Worm (Caenorhabditis elegans) whole organism, early embryonic: ENCODE measurements around the gene C46H3.2.

Experiments
- B0310.2 ChIP-seq: sonication (generic microtip); optimal IDR thresholded peaks from 2 replicates; lab custom pipeline; 2016; ENCODE audit warnings: mild to moderate bottlenecking, missing genetic modification characterization, missing compliant biosample characterization
- F13C5.2 ChIP-seq: sonication (generic microtip); optimal IDR thresholded peaks from 2 replicates; lab custom pipeline; 2017; ENCODE audit warnings: mild to moderate bottlenecking, missing genetic modification characterization, inconsistent platforms, missing compliant biosample characterization
- aly-1 ChIP-seq: sonication (generic microtip); optimal IDR thresholded peaks from 2 replicates; lab custom pipeline; 2016; ENCODE audit warnings: missing genetic modification characterization, missing compliant biosample characterization
- ama-1 ChIP-seq: fragments of 150-350 bp; optimal IDR thresholded peaks from 2 replicates; lab custom pipeline; 2014
- flt-1 ChIP-seq: fragments of 200-800 bp; sonication (Bioruptor generic); IDR thresholded peaks from 2 replicates; pipeline ENCODE4 v1.3.6; 2022; ENCODE audit warnings: missing genetic modification characterization, missing compliant biosample characterization
- hmg-4 ChIP-seq: fragments of 200-800 bp; sonication (Bioruptor generic); optimal IDR thresholded peaks from 2 replicates; lab custom pipeline; 2018; ENCODE audit warnings: mild to moderate bottlenecking, missing genetic modification characterization, missing compliant biosample characterization
- scrt-1 ChIP-seq: fragments of 200-800 bp; sonication (Bioruptor generic); IDR thresholded peaks from 2 replicates; pipeline ENCODE4 v1.3.6; 2022; ENCODE audit warnings: missing genetic modification characterization, missing compliant biosample characterization
- sea-1 ChIP-seq: fragments of 200-800 bp; sonication (Bioruptor generic); conservative IDR thresholded peaks from 2 replicates; pipeline ENCODE4 v1.3.6; 2022; ENCODE audit warnings: missing genetic modification characterization, missing compliant biosample characterization
- tbx-11 ChIP-seq: fragments of 200-800 bp; sonication (Bioruptor generic); IDR thresholded peaks from 2 replicates; pipeline ENCODE4 v1.3.6; 2022; ENCODE audit warnings: missing genetic modification characterization, missing compliant biosample characterization
- tra-4 ChIP-seq: sonication (generic microtip); optimal IDR thresholded peaks from 2 replicates; lab custom pipeline; 2017; ENCODE audit warnings: missing genetic modification characterization, missing compliant biosample characterization

ce11 chrX:1242763-1243162 lies 12.2 kb upstream of the C46H3.2 start:
- TF ChIP-seq aly-1 (no peak), scrt-1 (GFP tag; lab: Robert Waterston, UW) (no peak), tbx-11 (GFP tag; lab: Robert Waterston, UW) (no peak), ama-1 (no peak), sea-1 (no peak), flt-1 (no peak), tra-4 (tag; lab: Kevin White, UChicago) (no peak), F13C5.2 (tag; lab: Kevin White, UChicago) (no peak), B0310.2 (tag; lab: Kevin White, UChicago) (no peak), hmg-4 (no peak)
